Fruit fly (Drosophila melanogaster) whole organism, embryonic: ENCODE results near the gene Peritrophin-15a.

Experiments used
- CG10147 ChIP-seq: fragments of 200-800 bp; sonication (Bioruptor generic); optimal IDR thresholded peaks from 2 replicates; lab custom pipeline; 2019; ENCODE audit warnings: missing biosample characterization, mild to moderate bottlenecking, missing genetic modification characterization, moderate library complexity
- CG10543 ChIP-seq: fragments of 200-800 bp; sonication (Bioruptor generic); optimal IDR thresholded peaks from 3 replicates; lab custom pipeline; 2017; ENCODE audit warnings: missing biosample characterization, mild to moderate bottlenecking, missing genetic modification characterization, moderate library complexity
- CG11504 ChIP-seq: fragments of 200-800 bp; sonication (Bioruptor generic); optimal IDR thresholded peaks from 3 replicates; lab custom pipeline; 2019; ENCODE audit warnings: missing biosample characterization, mild to moderate bottlenecking, missing genetic modification characterization, moderate library complexity
- CG12155 ChIP-seq: fragments of 200-800 bp; sonication (Bioruptor generic); optimal IDR thresholded peaks from 3 replicates; lab custom pipeline; 2016; ENCODE audit warnings: missing biosample characterization, missing genetic modification characterization
- CG12219 ChIP-seq: fragments of 200-800 bp; sonication (Bioruptor generic); optimal IDR thresholded peaks from 3 replicates; lab custom pipeline; 2018; ENCODE audit warnings: missing biosample characterization, mild to moderate bottlenecking, missing genetic modification characterization
- CG17359 ChIP-seq: fragments of 200-800 bp; sonication (Bioruptor generic); optimal IDR thresholded peaks from 3 replicates; lab custom pipeline; 2018; ENCODE audit warnings: missing biosample characterization, mild to moderate bottlenecking, missing genetic modification characterization, moderate library complexity
- CG17568 ChIP-seq: fragments of 200-800 bp; sonication (Bioruptor generic); optimal IDR thresholded peaks from 2 replicates; lab custom pipeline; 2018; ENCODE audit warnings: missing biosample characterization, mild to moderate bottlenecking, missing genetic modification characterization, moderate library complexity
- CG3065 ChIP-seq: fragments of 200-800 bp; sonication (Bioruptor generic); optimal IDR thresholded peaks from 2 replicates; lab custom pipeline; 2016; ENCODE audit warnings: missing biosample characterization, missing genetic modification characterization
- CG31365 ChIP-seq: fragments of 200-800 bp; sonication (Bioruptor generic); optimal IDR thresholded peaks from 2 replicates; lab custom pipeline; 2018; ENCODE audit warnings: missing biosample characterization, mild to moderate bottlenecking, missing genetic modification characterization
- CG43689 ChIP-seq: fragments of 200-800 bp; sonication (Bioruptor generic); IDR thresholded peaks from 2 replicates; pipeline ENCODE4 v1.3.6; 2022; ENCODE audit warnings: missing biosample characterization, missing genetic modification characterization
- CG4404 ChIP-seq: fragments of 200-800 bp; sonication (Bioruptor generic); IDR thresholded peaks from 2 replicates; pipeline ENCODE4 v1.3.6; 2022; ENCODE audit warnings: missing biosample characterization, missing genetic modification characterization
- CG4617 ChIP-seq: fragments of 200-800 bp; sonication (Bioruptor generic); optimal IDR thresholded peaks from 3 replicates; lab custom pipeline; 2016; ENCODE audit warnings: missing biosample characterization, missing genetic modification characterization, borderline replicate concordance
- CG4820 ChIP-seq: fragments of 200-800 bp; sonication (Bioruptor generic); optimal IDR thresholded peaks from 3 replicates; lab custom pipeline; 2016; ENCODE audit warnings: missing biosample characterization, missing genetic modification characterization
- CG8089 ChIP-seq: fragments of 200-800 bp; sonication (Bioruptor generic); optimal IDR thresholded peaks from 3 replicates; lab custom pipeline; 2016; ENCODE audit warnings: missing biosample characterization, missing genetic modification characterization
- CG8359 ChIP-seq: fragments of 200-800 bp; sonication (Bioruptor generic); optimal IDR thresholded peaks from 2 replicates; lab custom pipeline; 2017; ENCODE audit warnings: missing biosample characterization, mild to moderate bottlenecking, missing genetic modification characterization, borderline replicate concordance
- CG9876 ChIP-seq: fragments of 200-800 bp; sonication (Bioruptor generic); optimal IDR thresholded peaks from 2 replicates; lab custom pipeline; 2016; ENCODE audit warnings: missing biosample characterization, missing genetic modification characterization
- Dfd ChIP-seq, 2 experiments: fragments of >200 bp; optimal IDR thresholded peaks; 2 replicates each; lab custom pipeline; 2017; ENCODE audit warnings: missing biosample characterization in 2 of 2, missing genetic modification characterization in 2 of 2
- Ets97D ChIP-seq: fragments of 200-800 bp; sonication (Bioruptor generic); optimal IDR thresholded peaks from 3 replicates; lab custom pipeline; 2016; ENCODE audit warnings: missing biosample characterization, missing genetic modification characterization
- HLH54F ChIP-seq: fragments of 200-800 bp; sonication (Bioruptor generic); optimal IDR thresholded peaks from 3 replicates; lab custom pipeline; 2016; ENCODE audit warnings: missing biosample characterization, missing genetic modification characterization
- Hey ChIP-seq: fragments of 200-800 bp; sonication (Bioruptor generic); optimal IDR thresholded peaks from 3 replicates; lab custom pipeline; 2018; ENCODE audit warnings: missing biosample characterization, mild to moderate bottlenecking, missing genetic modification characterization
- HmgD ChIP-seq: fragments of 200-800 bp; sonication (Bioruptor generic); optimal IDR thresholded peaks from 3 replicates; lab custom pipeline; 2016; ENCODE audit warnings: missing biosample characterization, missing genetic modification characterization
- Hr51 ChIP-seq, 2 experiments: fragments of 200-800 bp; sonication (Bioruptor generic); optimal IDR thresholded peaks; 2 replicates in 1 of 2; 3 replicates in 1 of 2; lab custom pipeline; 2016 to 2018; ENCODE audit warnings: missing biosample characterization in 2 of 2, missing genetic modification characterization in 2 of 2, mild to moderate bottlenecking in 1 of 2, moderate library complexity in 1 of 2
- Kr ChIP-seq: fragments of 200-800 bp; sonication (Bioruptor generic); optimal IDR thresholded peaks from 2 replicates; lab custom pipeline; 2017; ENCODE audit warnings: missing biosample characterization, mild to moderate bottlenecking, missing genetic modification characterization
- Nf-YA ChIP-seq: fragments of 200-800 bp; sonication (Bioruptor generic); IDR thresholded peaks from 2 replicates; pipeline ENCODE4 v1.3.6; 2022; ENCODE audit warnings: missing biosample characterization, missing genetic modification characterization
- Opbp ChIP-seq: fragments of 200-800 bp; sonication (Bioruptor generic); IDR thresholded peaks from 3 replicates; pipeline ENCODE4 v1.3.6; 2022; ENCODE audit warnings: missing biosample characterization, missing genetic modification characterization; ENCODE audit not compliant: partially characterized antibody
- Pdp1 ChIP-seq, 2 experiments: fragments of 200-800 bp; sonication (Bioruptor generic); optimal IDR thresholded peaks; 3 replicates each; lab custom pipeline; 2016; ENCODE audit warnings: missing biosample characterization in 2 of 2, missing genetic modification characterization in 2 of 2, mild to moderate bottlenecking in 1 of 2, moderate library complexity in 1 of 2
- Vsx1 ChIP-seq: fragments of 200-800 bp; sonication (Bioruptor generic); optimal IDR thresholded peaks from 2 replicates; lab custom pipeline; 2017; ENCODE audit warnings: missing biosample characterization, mild to moderate bottlenecking, missing genetic modification characterization, missing genetic modification reagents
- bsh ChIP-seq, 2 experiments: fragments of 200-800 bp; sonication (Bioruptor generic); optimal IDR thresholded peaks; 2 replicates each; lab custom pipeline; 2017 to 2018; ENCODE audit warnings: mild to moderate bottlenecking in 2 of 2, missing biosample characterization in 2 of 2, missing genetic modification characterization in 2 of 2, moderate library complexity in 1 of 2
- ci ChIP-seq: fragments of 200-800 bp; sonication (Bioruptor generic); IDR thresholded peaks from 3 replicates; pipeline ENCODE4 v1.3.6; 2022; ENCODE audit warnings: missing biosample characterization, missing genetic modification characterization
- croc ChIP-seq: fragments of 200-800 bp; sonication (Bioruptor generic); conservative IDR thresholded peaks from 3 replicates; pipeline ENCODE4 v1.3.6; 2022; ENCODE audit warnings: missing biosample characterization, missing genetic modification characterization
- crp ChIP-seq, 2 experiments: fragments of 200-800 bp; sonication (Bioruptor generic); optimal IDR thresholded peaks; 2 replicates in 1 of 2; 3 replicates in 1 of 2; lab custom pipeline; 2017; ENCODE audit warnings: missing biosample characterization in 2 of 2, missing genetic modification characterization in 2 of 2, mild to moderate bottlenecking in 1 of 2, moderate library complexity in 1 of 2
- dmrt11E ChIP-seq: fragments of 200-800 bp; sonication (Bioruptor generic); optimal IDR thresholded peaks from 3 replicates; lab custom pipeline; 2018; ENCODE audit warnings: missing biosample characterization, mild to moderate bottlenecking, missing genetic modification characterization, moderate library complexity
- dmrt99B ChIP-seq: fragments of 200-800 bp; sonication (Bioruptor generic); optimal IDR thresholded peaks from 2 replicates; lab custom pipeline; 2018; ENCODE audit warnings: missing biosample characterization, mild to moderate bottlenecking, missing genetic modification characterization, moderate library complexity
- fd64A ChIP-seq: fragments of 200-800 bp; sonication (Bioruptor generic); optimal IDR thresholded peaks from 3 replicates; lab custom pipeline; 2018; ENCODE audit warnings: missing biosample characterization, mild to moderate bottlenecking, missing genetic modification characterization
- mam ChIP-seq: fragments of 200-800 bp; sonication (Bioruptor generic); optimal IDR thresholded peaks from 3 replicates; lab custom pipeline; 2016; ENCODE audit warnings: missing biosample characterization, missing genetic modification characterization
- nerfin-1 ChIP-seq: fragments of 200-800 bp; sonication (Bioruptor generic); optimal IDR thresholded peaks from 3 replicates; lab custom pipeline; 2019; ENCODE audit warnings: missing biosample characterization, mild to moderate bottlenecking, missing genetic modification characterization, moderate library complexity
- nom ChIP-seq: fragments of 200-800 bp; sonication (Bioruptor generic); optimal IDR thresholded peaks from 2 replicates; lab custom pipeline; 2017; ENCODE audit warnings: missing biosample characterization, missing genetic modification characterization, mild to moderate bottlenecking, moderate library complexity, missing genetic modification reagents
- pfk ChIP-seq: fragments of 200-800 bp; sonication (Bioruptor generic); optimal IDR thresholded peaks from 2 replicates; lab custom pipeline; 2018; ENCODE audit warnings: missing biosample characterization, mild to moderate bottlenecking, missing genetic modification characterization, moderate library complexity
- repo ChIP-seq: fragments of 200-800 bp; sonication (Bioruptor generic); optimal IDR thresholded peaks from 2 replicates; lab custom pipeline; 2016; ENCODE audit warnings: missing biosample characterization, missing genetic modification characterization
- sens-2 ChIP-seq: fragments of 200-800 bp; sonication (Bioruptor generic); IDR thresholded peaks from 2 replicates; pipeline ENCODE4 v1.3.6; 2022; ENCODE audit warnings: missing biosample characterization, missing genetic modification characterization
- sima ChIP-seq: fragments of 200-800 bp; sonication (Bioruptor generic); optimal IDR thresholded peaks from 2 replicates; lab custom pipeline; 2016; ENCODE audit warnings: missing biosample characterization, missing genetic modification characterization
- tgo ChIP-seq: fragments of 200-800 bp; sonication (Bioruptor generic); IDR thresholded peaks from 3 replicates; pipeline ENCODE4 v1.3.6; 2022; ENCODE audit warnings: missing biosample characterization, missing genetic modification characterization
- trh ChIP-seq: fragments of 200-800 bp; sonication (Bioruptor generic); optimal IDR thresholded peaks from 2 replicates; lab custom pipeline; 2016; ENCODE audit warnings: missing biosample characterization, missing genetic modification characterization
- tup ChIP-seq: fragments of 200-800 bp; sonication (Bioruptor generic); optimal IDR thresholded peaks from 2 replicates; lab custom pipeline; 2016; ENCODE audit warnings: missing biosample characterization, mild to moderate bottlenecking, missing genetic modification characterization, moderate library complexity
- twi ChIP-seq: fragments of 200-800 bp; optimal IDR thresholded peaks from 2 replicates; lab custom pipeline; 2019; ENCODE audit warnings: missing biosample characterization, mild to moderate bottlenecking, missing genetic modification characterization, moderate library complexity
- unc-4 ChIP-seq: fragments of 200-800 bp; sonication (Bioruptor generic); IDR thresholded peaks from 2 replicates; pipeline ENCODE4 v1.3.6; 2022; ENCODE audit warnings: missing biosample characterization, missing genetic modification characterization; ENCODE audit not compliant: partially characterized antibody

The Peritrophin-15a gene

dm6 chr2L:8370364-8371326 lies 25.3 kb downstream of the Peritrophin-15a start, which contains the start of gene CG17292 (continued):
- TF ChIP-seq CG3065 (GFP tag; lab: Kevin White, UChicago), result no peak
- TF ChIP-seq CG9876 (GFP tag; lab: Kevin White, UChicago), result no peak
- peak; percentile 33 for TF ChIP-seq CG8089
- no peak for TF ChIP-seq trh (GFP tag; lab: Kevin White, UChicago)
- peak; percentile 84 for TF ChIP-seq ci (GFP tag; lab: Robert Waterston, UW)
- TF ChIP-seq nerfin-1 (tag; lab: Kevin White, UChicago), result no peak
- peak in 1 of 2 experiments; percentile 23 for TF ChIP-seq bsh (GFP tag; optimal IDR thresholded peaks at IDR 0.05; lab: Kevin White, UChicago)
- peak; percentile 93 for TF ChIP-seq CG10543 (GFP tag; lab: Kevin White, UChicago)
- TF ChIP-seq fd64A, result no peak
- peak; percentile 38 for TF ChIP-seq CG17359 (tag; lab: Kevin White, UChicago)
- peak; percentile 99 for TF ChIP-seq CG12155
- peak in 1 of 2 experiments; percentile 23 for TF ChIP-seq Hr51 (GFP tag; optimal IDR thresholded peaks at IDR 0.05; lab: Kevin White, UChicago)
- peak; percentile 3 for TF ChIP-seq mam
- peak; percentile 36 for TF ChIP-seq Ets97D (GFP tag; lab: Kevin White, UChicago)
- no peak for TF ChIP-seq CG4820 (GFP tag; lab: Kevin White, UChicago)
- TF ChIP-seq pfk, result peak; percentile 6
- TF ChIP-seq sima (GFP tag; lab: Kevin White, UChicago), result no peak
- peak in 1 of 2 experiments; percentile 32 for TF ChIP-seq crp (GFP tag; optimal IDR thresholded peaks at IDR 0.05; lab: Kevin White, UChicago)
- TF ChIP-seq CG31365 (tag; lab: Kevin White, UChicago), result peak; percentile 24
- peak; percentile 58 for TF ChIP-seq CG12219 (GFP tag; lab: Kevin White, UChicago)
- TF ChIP-seq HLH54F (GFP tag; lab: Kevin White, UChicago), result no peak
- peak; percentile 30 for TF ChIP-seq Hey (tag; lab: Kevin White, UChicago)
- peak; percentile 95 for TF ChIP-seq Opbp (GFP tag; lab: Robert Waterston, UW)
- TF ChIP-seq unc-4 (GFP tag; lab: Robert Waterston, UW), result peak; percentile 89
- peak; percentile 26 for TF ChIP-seq repo (GFP tag; lab: Kevin White, UChicago)
- no peak for TF ChIP-seq CG43689 (GFP tag; lab: Robert Waterston, UW)
- TF ChIP-seq CG10147 (GFP tag; lab: Kevin White, UChicago), result peak; percentile 36
- no peak for TF ChIP-seq nom (GFP tag; lab: Kevin White, UChicago)
- TF ChIP-seq Pdp1 (GFP tag; optimal IDR thresholded peaks at IDR 0.05; lab: Kevin White, UChicago), result peak in 1 of 2 experiments; percentile 56
- peak; percentile 46; the same call in 2 of the 3 replicates for TF ChIP-seq tgo (GFP tag; lab: Robert Waterston, UW)
- TF ChIP-seq dmrt99B (tag; lab: Kevin White, UChicago), result peak; percentile 40
- TF ChIP-seq HmgD, result peak; percentile 16
- no peak for TF ChIP-seq tup
- TF ChIP-seq croc, result no peak
- TF ChIP-seq twi (tag; lab: Kevin White, UChicago), result no peak
- TF ChIP-seq CG17568 (GFP tag; lab: Kevin White, UChicago), result no peak
- TF ChIP-seq dmrt11E, result no peak
- TF ChIP-seq sens-2 (GFP tag; lab: Robert Waterston, UW), result no peak
- TF ChIP-seq CG4404 (GFP tag; lab: Robert Waterston, UW), result no peak
- TF ChIP-seq Kr (GFP tag; lab: Kevin White, UChicago), result no peak
- TF ChIP-seq Dfd (GFP tag; optimal IDR thresholded peaks at IDR 0.05; lab: Kevin White, UChicago), result no peak
- TF ChIP-seq Nf-YA (GFP tag; lab: Robert Waterston, UW), result peak; percentile 41; the same call in 1 of the 2 replicates
- peak; percentile 62 for TF ChIP-seq Vsx1 (GFP tag; lab: Kevin White, UChicago)
- peak; percentile 23 for TF ChIP-seq CG4617 (GFP tag; lab: Kevin White, UChicago)
- peak; percentile 25 for TF ChIP-seq CG11504 (tag; lab: Kevin White, UChicago)
- no peak for TF ChIP-seq CG8359 (GFP tag; lab: Kevin White, UChicago)
